Fruit fly (Drosophila melanogaster): ENCODE measurements around the gene Zmynd8.

The Zmynd8 gene

DNA sequence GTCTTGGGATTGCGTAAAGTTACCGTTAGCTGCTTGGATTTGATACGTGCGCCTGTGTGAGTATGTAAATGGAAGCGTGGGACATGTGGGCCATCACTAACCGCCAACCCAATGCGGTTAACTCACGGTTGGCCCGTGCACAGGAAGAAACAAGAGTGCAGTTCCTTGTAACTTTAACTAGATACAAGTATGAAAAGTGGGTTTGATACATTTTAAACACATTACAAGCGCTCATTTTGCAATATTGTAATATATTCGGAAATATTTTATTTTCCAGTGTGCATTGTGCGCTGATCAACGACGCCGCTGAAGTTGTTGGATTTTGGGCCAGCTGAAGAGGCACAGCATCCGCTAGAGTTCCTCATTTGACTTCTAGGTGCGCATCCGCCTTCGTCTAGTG lies 18.5 kb downstream of the Zmynd8 start (continued):
- TF ChIP-seq sug (tag; optimal IDR thresholded peaks at IDR 0.05) (no peak), gsb-n (tag; optimal IDR thresholded peaks at IDR 0.05) (peak; percentile 39), CG8924 (tag; optimal IDR thresholded peaks at IDR 0.05) (peak; percentile 4), CG17829 (tag; optimal IDR thresholded peaks at IDR 0.05) (peak; percentile 55), Side (GFP tag; optimal IDR thresholded peaks at IDR 0.05) (peak; percentile 14), HHEX (GFP tag; optimal IDR thresholded peaks at IDR 0.05) (no peak), salm (tag; optimal IDR thresholded peaks at IDR 0.05) (no peak), unpg (GFP tag; optimal IDR thresholded peaks at IDR 0.05) (peak; percentile 61), Deaf1 (tag; optimal IDR thresholded peaks at IDR 0.05) (peak; percentile 7), CG12155 (GFP tag; optimal IDR thresholded peaks at IDR 0.05) (peak; percentile 4), Asciz (GFP tag; optimal IDR thresholded peaks at IDR 0.05) (no peak), sens-2 (GFP tag; IDR thresholded peaks at IDR 0.05) (no peak), ssp (GFP tag; IDR thresholded peaks at IDR 0.05) (peak; percentile 32; the same call in 1 of the 2 replicates), CG10979 (tag; optimal IDR thresholded peaks at IDR 0.05) (peak; percentile 52), CG2889 (GFP tag; IDR thresholded peaks at IDR 0.05) (no peak), Sox102F (GFP tag; optimal IDR thresholded peaks at IDR 0.05) (peak; percentile 64), dysf (GFP tag; IDR thresholded peaks at IDR 0.05) (peak; percentile 32; the same call in 1 of the 3 replicates), zfh1 (GFP tag; IDR thresholded peaks at IDR 0.05) (0 out of 3 replicates have a peak, but pooled peaks have one; percentile 24), CG12942 (GFP tag; optimal IDR thresholded peaks at IDR 0.05) (peak; percentile 5), bcd (GFP tag; optimal IDR thresholded peaks at IDR 0.05) (peak; percentile 31), Ets65A (GFP tag) (peak; percentile 89), CG3407 (GFP tag; optimal IDR thresholded peaks at IDR 0.05) (peak; percentile 51), CG14710 (tag; optimal IDR thresholded peaks at IDR 0.05) (peak; percentile 7), CG17328 (GFP tag; IDR thresholded peaks at IDR 0.05) (peak; percentile 67), Hsf (GFP tag; optimal IDR thresholded peaks at IDR 0.05) (peak; percentile 36), bbx (GFP tag; IDR thresholded peaks at IDR 0.05; ENCODE audit: partially characterized antibody) (0 out of 2 replicates have a peak, but pooled peaks have one; percentile 21), row (GFP tag; IDR thresholded peaks at IDR 0.05) (peak; percentile 36; the same call in 2 of the 3 replicates), NFAT (GFP tag; IDR thresholded peaks at IDR 0.05) (no peak), GATAe (GFP tag; conservative IDR thresholded peaks at IDR 0.05) (no peak), Antp (GFP tag; optimal IDR thresholded peaks at IDR 0.05) (peak; percentile 20), ci (GFP tag; IDR thresholded peaks at IDR 0.05) (peak; percentile 79; the same call in 2 of the 3 replicates), H2.0 (GFP tag; IDR thresholded peaks at IDR 0.05) (peak; percentile 21; the same call in 1 of the 2 replicates), Fer3 (tag; optimal IDR thresholded peaks at IDR 0.05) (no peak), CoRest (tag; optimal IDR thresholded peaks at IDR 0.05) (peak; percentile 9), Mes4 (GFP tag; optimal IDR thresholded peaks at IDR 0.05) (peak; percentile 21), D19B (GFP tag; optimal IDR thresholded peaks at IDR 0.05) (no peak), CG32772 (GFP tag; IDR thresholded peaks at IDR 0.05) (peak; percentile 62; the same call in 1 of the 2 replicates), Ssrp (tag; optimal IDR thresholded peaks at IDR 0.05) (peak; percentile 57), oc (tag; optimal IDR thresholded peaks at IDR 0.05) (peak; percentile 36), grau (tag; optimal IDR thresholded peaks at IDR 0.05) (peak; percentile 27), Trl (optimal IDR thresholded peaks at IDR 0.05) (no peak), Trl (GFP tag; optimal IDR thresholded peaks at IDR 0.05) (peak; percentile 26), CG6689 (GFP tag; IDR thresholded peaks at IDR 0.05) (peak; percentile 37; the same call in 1 of the 2 replicates), CG17361 (GFP tag; IDR thresholded peaks at IDR 0.05) (no peak), CG9609 (GFP tag; optimal IDR thresholded peaks at IDR 0.05) (peak; percentile 15), jigr1 (GFP tag; IDR thresholded peaks at IDR 0.05) (no peak), wor (GFP tag; IDR thresholded peaks at IDR 0.05) (peak; percentile 56; the same call in 1 of the 2 replicates), CG1024 (GFP tag; IDR thresholded peaks at IDR 0.05) (peak; percentile 25; the same call in 1 of the 2 replicates), Drgx (GFP tag; IDR thresholded peaks at IDR 0.05) (peak; percentile 67), grn (GFP tag; optimal IDR thresholded peaks at IDR 0.05) (no peak), CG13424 (tag; optimal IDR thresholded peaks at IDR 0.05) (peak; percentile 41), CG10959 (GFP tag; IDR thresholded peaks at IDR 0.05) (peak; percentile 26; the same call in 1 of the 2 replicates)

All from whole organism, embryonic.